Fruit fly (Drosophila melanogaster) whole organism, embryonic: ENCODE data around the gene CG10694.

ENCODE experiments used
- Atf3 ChIP-seq: fragments of 200-800 bp; sonication (Bioruptor generic); optimal IDR thresholded peaks from 3 replicates; lab custom pipeline; 2016; ENCODE audit warnings: missing biosample characterization, missing genetic modification characterization
- Atf6 ChIP-seq: fragments of 200-800 bp; sonication (Bioruptor generic); IDR thresholded peaks from 2 replicates; pipeline ENCODE4 v1.3.6; 2022; ENCODE audit warnings: missing biosample characterization, missing genetic modification characterization
- Bteb2 ChIP-seq: fragments of 200-800 bp; sonication (Bioruptor generic); optimal IDR thresholded peaks from 2 replicates; lab custom pipeline; 2016; ENCODE audit warnings: missing biosample characterization, missing genetic modification characterization
- CG10209 ChIP-seq: fragments of 200-800 bp; sonication (Bioruptor generic); optimal IDR thresholded peaks from 3 replicates; lab custom pipeline; 2017; ENCODE audit warnings: missing biosample characterization, mild to moderate bottlenecking, missing genetic modification characterization, missing genetic modification reagents
- CG10431 ChIP-seq: fragments of 200-800 bp; sonication (Bioruptor generic); optimal IDR thresholded peaks from 3 replicates; lab custom pipeline; 2018; ENCODE audit warnings: missing biosample characterization, mild to moderate bottlenecking, missing genetic modification characterization
- CG11085 ChIP-seq: fragments of 200-800 bp; sonication (Bioruptor generic); IDR thresholded peaks from 2 replicates; pipeline ENCODE4 v1.3.6; 2022; ENCODE audit warnings: missing biosample characterization, missing genetic modification characterization
- CG11247 ChIP-seq: fragments of 200-800 bp; sonication (Bioruptor generic); IDR thresholded peaks from 2 replicates; pipeline ENCODE4 v1.3.6; 2022; ENCODE audit warnings: missing biosample characterization, missing genetic modification characterization
- CG12236 ChIP-seq: fragments of 200-800 bp; sonication (Bioruptor generic); optimal IDR thresholded peaks from 2 replicates; lab custom pipeline; 2016; ENCODE audit warnings: missing biosample characterization, missing genetic modification characterization
- CG14965 ChIP-seq: fragments of 200-800 bp; sonication (Bioruptor generic); optimal IDR thresholded peaks from 2 replicates; lab custom pipeline; 2016; ENCODE audit warnings: missing biosample characterization, missing genetic modification characterization, borderline replicate concordance
- CG15269 ChIP-seq: fragments of 200-800 bp; sonication (Bioruptor generic); optimal IDR thresholded peaks from 2 replicates; lab custom pipeline; 2018; ENCODE audit warnings: missing biosample characterization, mild to moderate bottlenecking, missing genetic modification characterization, moderate library complexity
- CG15514 ChIP-seq: fragments of 200-800 bp; sonication (Bioruptor generic); optimal IDR thresholded peaks from 3 replicates; lab custom pipeline; 2017; ENCODE audit warnings: missing biosample characterization, missing genetic modification characterization, mild to moderate bottlenecking, moderate library complexity, missing genetic modification reagents
- CG17568 ChIP-seq: fragments of 200-800 bp; sonication (Bioruptor generic); optimal IDR thresholded peaks from 2 replicates; lab custom pipeline; 2018; ENCODE audit warnings: missing biosample characterization, mild to moderate bottlenecking, missing genetic modification characterization, moderate library complexity
- CG17802 ChIP-seq: fragments of 200-800 bp; sonication (Bioruptor generic); optimal IDR thresholded peaks from 2 replicates; lab custom pipeline; 2018; ENCODE audit warnings: missing biosample characterization, mild to moderate bottlenecking, missing genetic modification characterization, moderate library complexity
- CG2712 ChIP-seq: fragments of 200-800 bp; optimal IDR thresholded peaks from 3 replicates; lab custom pipeline; 2019; ENCODE audit warnings: missing biosample characterization, mild to moderate bottlenecking, missing genetic modification characterization, moderate library complexity
- CG3065 ChIP-seq: fragments of 200-800 bp; sonication (Bioruptor generic); optimal IDR thresholded peaks from 2 replicates; lab custom pipeline; 2016; ENCODE audit warnings: missing biosample characterization, missing genetic modification characterization
- CG31224 ChIP-seq: fragments of 200-800 bp; sonication (Bioruptor generic); IDR thresholded peaks from 2 replicates; pipeline ENCODE4 v1.3.6; 2022; ENCODE audit warnings: missing biosample characterization, missing genetic modification characterization
- CG31388 ChIP-seq: fragments of 200-800 bp; sonication (Bioruptor generic); optimal IDR thresholded peaks from 2 replicates; lab custom pipeline; 2016; ENCODE audit warnings: missing biosample characterization, missing genetic modification characterization
- CG42726 ChIP-seq: fragments of 200-800 bp; sonication (Bioruptor generic); IDR thresholded peaks from 2 replicates; pipeline ENCODE4 v1.3.6; 2022; ENCODE audit warnings: missing biosample characterization, missing genetic modification characterization; ENCODE audit not compliant: partially characterized antibody
- CG4328 ChIP-seq: fragments of 200-800 bp; sonication (Bioruptor generic); optimal IDR thresholded peaks from 3 replicates; lab custom pipeline; 2017; ENCODE audit warnings: missing biosample characterization, missing genetic modification reagents, missing genetic modification characterization
- CG4360 ChIP-seq: fragments of 200-800 bp; sonication (Bioruptor generic); IDR thresholded peaks from 2 replicates; pipeline ENCODE4 v1.3.6; 2022; ENCODE audit warnings: missing biosample characterization, missing genetic modification characterization
- CG6683 ChIP-seq: fragments of 200-800 bp; sonication (Bioruptor generic); optimal IDR thresholded peaks from 2 replicates; lab custom pipeline; 2017; ENCODE audit warnings: missing biosample characterization, mild to moderate bottlenecking, missing genetic modification characterization, missing genetic modification reagents
- CG8089 ChIP-seq: fragments of 200-800 bp; sonication (Bioruptor generic); optimal IDR thresholded peaks from 3 replicates; lab custom pipeline; 2016; ENCODE audit warnings: missing biosample characterization, missing genetic modification characterization
- CG8765 ChIP-seq: fragments of 200-800 bp; sonication (Bioruptor generic); IDR thresholded peaks from 2 replicates; pipeline ENCODE4 v1.3.6; 2022; ENCODE audit warnings: missing biosample characterization, missing genetic modification characterization
- CG9876 ChIP-seq: fragments of 200-800 bp; sonication (Bioruptor generic); optimal IDR thresholded peaks from 2 replicates; lab custom pipeline; 2016; ENCODE audit warnings: missing biosample characterization, missing genetic modification characterization
- Dad ChIP-seq: fragments of 200-800 bp; sonication (Bioruptor generic); optimal IDR thresholded peaks from 3 replicates; lab custom pipeline; 2016; ENCODE audit warnings: missing biosample characterization, missing genetic modification characterization
- Dip2 ChIP-seq: fragments of 200-800 bp; sonication (Bioruptor generic); IDR thresholded peaks from 2 replicates; pipeline ENCODE4 v1.3.6; 2022; ENCODE audit warnings: missing biosample characterization, missing genetic modification characterization
- Dref ChIP-seq: fragments of 200-800 bp; sonication (Bioruptor generic); IDR thresholded peaks from 2 replicates; pipeline ENCODE4 v1.3.6; 2022; ENCODE audit warnings: missing biosample characterization, missing genetic modification characterization
- H2.0 ChIP-seq: fragments of 200-800 bp; sonication (Bioruptor generic); IDR thresholded peaks from 2 replicates; pipeline ENCODE4 v1.3.6; 2022; ENCODE audit warnings: missing biosample characterization, missing genetic modification characterization
- Hr3 ChIP-seq: fragments of 200-800 bp; sonication (Bioruptor generic); optimal IDR thresholded peaks from 3 replicates; lab custom pipeline; 2016; ENCODE audit warnings: missing biosample characterization, missing genetic modification characterization
- Kr ChIP-seq: fragments of 200-800 bp; sonication (Bioruptor generic); optimal IDR thresholded peaks from 2 replicates; lab custom pipeline; 2017; ENCODE audit warnings: missing biosample characterization, mild to moderate bottlenecking, missing genetic modification characterization
- Oli ChIP-seq: fragments of 200-800 bp; sonication (Bioruptor generic); optimal IDR thresholded peaks from 2 replicates; lab custom pipeline; 2018; ENCODE audit warnings: missing biosample characterization, mild to moderate bottlenecking, missing genetic modification characterization, moderate library complexity
- Tbp ChIP-seq: fragments of >200 bp; optimal IDR thresholded peaks from 2 replicates; lab custom pipeline; 2018; ENCODE audit warnings: missing biosample characterization, missing genetic modification characterization
- cas ChIP-seq: fragments of 200-800 bp; sonication (Bioruptor generic); IDR thresholded peaks from 2 replicates; pipeline ENCODE4 v1.3.6; 2022; ENCODE audit warnings: missing biosample characterization, missing genetic modification characterization
- ci ChIP-seq: fragments of 200-800 bp; sonication (Bioruptor generic); IDR thresholded peaks from 3 replicates; pipeline ENCODE4 v1.3.6; 2022; ENCODE audit warnings: missing biosample characterization, missing genetic modification characterization
- crp ChIP-seq, 2 experiments: fragments of 200-800 bp; sonication (Bioruptor generic); optimal IDR thresholded peaks; 2 replicates in 1 of 2; 3 replicates in 1 of 2; lab custom pipeline; 2017; ENCODE audit warnings: missing biosample characterization in 2 of 2, missing genetic modification characterization in 2 of 2, mild to moderate bottlenecking in 1 of 2, moderate library complexity in 1 of 2
- grau ChIP-seq: fragments of 200-800 bp; optimal IDR thresholded peaks from 3 replicates; lab custom pipeline; 2019; ENCODE audit warnings: missing biosample characterization, mild to moderate bottlenecking, missing genetic modification characterization, moderate library complexity
- kah ChIP-seq: fragments of 200-800 bp; sonication (Bioruptor generic); optimal IDR thresholded peaks from 2 replicates; lab custom pipeline; 2018; ENCODE audit warnings: missing biosample characterization, mild to moderate bottlenecking, missing genetic modification characterization
- kay ChIP-seq: fragments of 200-800 bp; sonication (Bioruptor generic); optimal IDR thresholded peaks from 2 replicates; lab custom pipeline; 2016; ENCODE audit warnings: missing biosample characterization, missing genetic modification characterization
- klu ChIP-seq: fragments of 200-800 bp; sonication (Bioruptor generic); IDR thresholded peaks from 2 replicates; pipeline ENCODE4 v1.3.6; 2022; ENCODE audit warnings: missing biosample characterization, missing genetic modification characterization
- lab ChIP-seq: fragments of 200-800 bp; sonication (Bioruptor generic); optimal IDR thresholded peaks from 3 replicates; lab custom pipeline; 2017; ENCODE audit warnings: missing biosample characterization, missing genetic modification characterization, mild to moderate bottlenecking, moderate library complexity, missing genetic modification reagents
- lilli ChIP-seq: fragments of 200-800 bp; sonication (Bioruptor generic); optimal IDR thresholded peaks from 3 replicates; lab custom pipeline; 2016; ENCODE audit warnings: missing biosample characterization, missing genetic modification characterization
- odd ChIP-seq: fragments of 200-800 bp; sonication (Bioruptor generic); optimal IDR thresholded peaks from 2 replicates; lab custom pipeline; 2017; ENCODE audit warnings: missing biosample characterization, mild to moderate bottlenecking, missing genetic modification characterization
- pzg ChIP-seq: fragments of 200-800 bp; sonication (Bioruptor generic); optimal IDR thresholded peaks from 3 replicates; lab custom pipeline; 2018; ENCODE audit warnings: missing biosample characterization, mild to moderate bottlenecking, missing genetic modification characterization, moderate library complexity
- sens-2 ChIP-seq: fragments of 200-800 bp; sonication (Bioruptor generic); IDR thresholded peaks from 2 replicates; pipeline ENCODE4 v1.3.6; 2022; ENCODE audit warnings: missing biosample characterization, missing genetic modification characterization
- slbo ChIP-seq: fragments of 200-800 bp; sonication (Bioruptor generic); IDR thresholded peaks from 2 replicates; pipeline ENCODE4 v1.3.6; 2022; ENCODE audit warnings: missing biosample characterization, missing genetic modification characterization
- sob ChIP-seq: fragments of 200-800 bp; sonication (Bioruptor generic); IDR thresholded peaks from 2 replicates; pipeline ENCODE4 v1.3.6; 2022; ENCODE audit warnings: missing biosample characterization, missing genetic modification characterization
- stc ChIP-seq: fragments of 200-800 bp; sonication (Bioruptor generic); IDR thresholded peaks from 2 replicates; pipeline ENCODE4 v1.3.6; 2022; ENCODE audit warnings: missing biosample characterization, missing genetic modification characterization
- zf30C ChIP-seq: fragments of 200-800 bp; sonication (Bioruptor generic); optimal IDR thresholded peaks from 3 replicates; lab custom pipeline; 2018; ENCODE audit warnings: missing biosample characterization, mild to moderate bottlenecking, missing genetic modification characterization

Gene CG10694

dm6 chr3R:24099039-24100026 lies 7.9 kb upstream of the CG10694 start (continued):
- TF ChIP-seq CG11247 (peak; percentile 69), CG11085 (peak; percentile 86), CG42726 (no peak), odd (GFP tag; lab: Kevin White, UChicago) (peak; percentile 46), Bteb2 (GFP tag; lab: Kevin White, UChicago) (peak; percentile 68), sens-2 (GFP tag; lab: Robert Waterston, UW) (peak; percentile 56; the same call in 1 of the 2 replicates), CG10209 (peak; percentile 81), CG8765 (GFP tag; lab: Robert Waterston, UW) (0 out of 2 replicates have a peak, but pooled peaks have one; percentile 16), CG4360 (peak; percentile 41; the same call in 1 of the 2 replicates), sob (peak; percentile 91), CG14965 (GFP tag; lab: Kevin White, UChicago) (peak; percentile 25), crp (GFP tag; optimal IDR thresholded peaks at IDR 0.05; lab: Kevin White, UChicago) (no peak), CG17802 (tag; lab: Kevin White, UChicago) (peak; percentile 45), kah (GFP tag; lab: Kevin White, UChicago) (no peak), H2.0 (GFP tag; lab: Robert Waterston, UW) (peak; percentile 87), CG15269 (tag; lab: Kevin White, UChicago) (peak; percentile 84), lab (GFP tag; lab: Kevin White, UChicago) (peak; percentile 86), ci (GFP tag; lab: Robert Waterston, UW) (peak; percentile 92), Tbp (GFP tag; lab: Kevin White, UChicago) (no peak), lilli (GFP tag; lab: Kevin White, UChicago) (peak; percentile 86), cas (GFP tag; lab: Robert Waterston, UW) (peak; percentile 60; the same call in 1 of the 2 replicates), Atf3 (GFP tag; lab: Kevin White, UChicago) (peak; percentile 58), CG3065 (GFP tag; lab: Kevin White, UChicago) (peak; percentile 68), Dip2 (GFP tag; lab: Robert Waterston, UW) (no peak), CG31388 (GFP tag; lab: Kevin White, UChicago) (peak; percentile 59), Atf6 (GFP tag; lab: Robert Waterston, UW) (peak; percentile 85), CG17568 (GFP tag; lab: Kevin White, UChicago) (peak; percentile 71), CG2712 (tag; lab: Kevin White, UChicago) (peak; percentile 82), CG8089 (GFP tag; lab: Kevin White, UChicago) (peak; percentile 54), Dad (GFP tag; lab: Kevin White, UChicago) (peak; percentile 70), Dref (GFP tag; lab: Robert Waterston, UW) (no peak), CG31224 (GFP tag; lab: Robert Waterston, UW) (peak; percentile 45), CG10431 (no peak), klu (peak; percentile 70), slbo (peak; percentile 95), CG9876 (GFP tag; lab: Kevin White, UChicago) (peak; percentile 72), Kr (no peak), Oli (tag; lab: Kevin White, UChicago) (peak; percentile 82), Hr3 (peak; percentile 72), grau (tag; lab: Kevin White, UChicago) (peak; percentile 79), stc (GFP tag; lab: Robert Waterston, UW) (peak; percentile 85), CG12236 (GFP tag; lab: Kevin White, UChicago) (peak; percentile 33), zf30C (GFP tag; lab: Kevin White, UChicago) (peak; percentile 9), kay (peak; percentile 78), CG6683 (GFP tag; lab: Kevin White, UChicago) (no peak), CG15514 (GFP tag; lab: Kevin White, UChicago) (peak; percentile 65), pzg (GFP tag; lab: Kevin White, UChicago) (no peak), CG4328 (GFP tag; lab: Kevin White, UChicago) (no peak)
